Worm (Caenorhabditis elegans) whole organism, young adult: ENCODE data around the gene clec-29.

Experiments
- C06A6.2 ChIP-seq: fragments of 200-800 bp; sonication (Bioruptor generic); conservative IDR thresholded peaks from 2 replicates; pipeline ENCODE4 v1.3.6; 2022; ENCODE audit warnings: missing genetic modification characterization, missing compliant biosample characterization
- F33H1.4 ChIP-seq: fragments of 200-800 bp; sonication (Bioruptor generic); IDR thresholded peaks from 2 replicates; pipeline ENCODE4 v1.3.6; 2022; ENCODE audit warnings: missing genetic modification reagents, missing genetic modification characterization, missing compliant biosample characterization
- F37B4.10 ChIP-seq: fragments of 200-800 bp; sonication (Bioruptor generic); IDR thresholded peaks from 2 replicates; pipeline ENCODE4 v1.3.6; 2022; ENCODE audit warnings: missing genetic modification characterization, missing compliant biosample characterization
- F52B5.7 ChIP-seq: sonication (generic microtip); optimal IDR thresholded peaks from 2 replicates; lab custom pipeline; 2016; ENCODE audit warnings: mild to moderate bottlenecking, missing genetic modification characterization, missing compliant biosample characterization
- K12H6.12 ChIP-seq: fragments of 200-800 bp; sonication (Bioruptor generic); optimal IDR thresholded peaks from 2 replicates; lab custom pipeline; 2018; ENCODE audit warnings: mild to moderate bottlenecking, missing genetic modification characterization, missing compliant biosample characterization
- T26A5.8 ChIP-seq: sonication (generic microtip); optimal IDR thresholded peaks from 2 replicates; lab custom pipeline; 2016; ENCODE audit warnings: missing genetic modification characterization, missing compliant biosample characterization
- ZK185.1 ChIP-seq: sonication (generic microtip); optimal IDR thresholded peaks from 2 replicates; lab custom pipeline; 2016; ENCODE audit warnings: mild to moderate bottlenecking, missing genetic modification characterization, missing compliant biosample characterization; ENCODE audit not compliant: poor library complexity, severe bottlenecking
- atf-7 ChIP-seq: sonication (generic microtip); optimal IDR thresholded peaks from 2 replicates; lab custom pipeline; 2017; ENCODE audit warnings: mild to moderate bottlenecking, missing genetic modification characterization, missing compliant biosample characterization
- bed-1 ChIP-seq: fragments of 200-800 bp; sonication (Bioruptor generic); IDR thresholded peaks from 2 replicates; pipeline ENCODE4 v1.3.6; 2022; ENCODE audit warnings: missing genetic modification reagents, missing genetic modification characterization, missing compliant biosample characterization
- ceh-40 ChIP-seq: fragments of 200-800 bp; sonication (Bioruptor generic); IDR thresholded peaks from 2 replicates; pipeline ENCODE4 v1.3.6; 2022; ENCODE audit warnings: missing genetic modification characterization, missing compliant biosample characterization
- die-1 ChIP-seq: sonication (generic microtip); optimal IDR thresholded peaks from 2 replicates; lab custom pipeline; 2016; ENCODE audit warnings: missing genotype, mild to moderate bottlenecking, missing genetic modification characterization, missing compliant biosample characterization
- dox-1 ChIP-seq: fragments of 200-800 bp; sonication (Bioruptor generic); IDR thresholded peaks from 2 replicates; pipeline ENCODE4 v1.3.6; 2022; ENCODE audit warnings: missing genetic modification reagents, missing genetic modification characterization, missing compliant biosample characterization
- fkh-3 ChIP-seq: sonication (generic microtip); optimal IDR thresholded peaks from 2 replicates; lab custom pipeline; 2016; ENCODE audit warnings: mild to moderate bottlenecking, missing genetic modification characterization, missing compliant biosample characterization
- let-526 ChIP-seq: fragments of 200-800 bp; sonication (Bioruptor generic); IDR thresholded peaks from 2 replicates; pipeline ENCODE4 v1.3.6; 2022; ENCODE audit warnings: missing genetic modification reagents, missing genetic modification characterization, missing compliant biosample characterization
- lsy-27 ChIP-seq: sonication (generic microtip); optimal IDR thresholded peaks from 2 replicates; lab custom pipeline; 2017; ENCODE audit warnings: missing genetic modification characterization, mild to moderate bottlenecking, missing compliant biosample characterization, antibody characterized with exemption, missing genotype, borderline replicate concordance; ENCODE audit not compliant: insufficient read depth
- mcd-1 ChIP-seq: fragments of 200-800 bp; sonication (Bioruptor generic); IDR thresholded peaks from 2 replicates; pipeline ENCODE4 v1.3.6; 2022; ENCODE audit warnings: missing genetic modification reagents, missing genetic modification characterization, missing compliant biosample characterization
- nfya-2 ChIP-seq: fragments of 200-800 bp; sonication (Bioruptor generic); IDR thresholded peaks from 2 replicates; pipeline ENCODE4 v1.3.6; 2022; ENCODE audit warnings: missing genetic modification reagents, missing genetic modification characterization, missing compliant biosample characterization
- nfyb-1 ChIP-seq: fragments of 200-800 bp; sonication (Bioruptor generic); IDR thresholded peaks from 2 replicates; pipeline ENCODE4 v1.3.6; 2022; ENCODE audit warnings: missing genetic modification reagents, missing genetic modification characterization, missing compliant biosample characterization
- nhr-90 ChIP-seq: sonication (generic microtip); optimal IDR thresholded peaks from 2 replicates; lab custom pipeline; 2016; ENCODE audit warnings: missing genotype, mild to moderate bottlenecking, missing genetic modification characterization, missing compliant biosample characterization
- pha-4 ChIP-seq: fragments of 150-350 bp; sonication (generic microtip); optimal IDR thresholded peaks from 2 replicates; lab custom pipeline; 2014; ENCODE audit warnings: missing biosample characterization, missing genetic modification reagents, missing genetic modification characterization
- rpc-1 ChIP-seq, 2 experiments: fragments of 150-350 bp in 1 of 2; sonication (generic microtip) in 1 of 2; optimal IDR thresholded peaks; 2 replicates each; lab custom pipeline; 2014 to 2018; ENCODE audit warnings: missing biosample characterization in 1 of 2, missing genetic modification characterization in 1 of 2, missing genetic modification reagents in 1 of 2, missing genotype in 1 of 2
- sdz-38 ChIP-seq: sonication (generic microtip); optimal IDR thresholded peaks from 2 replicates; lab custom pipeline; 2016; ENCODE audit warnings: missing genotype, missing genetic modification characterization, missing compliant biosample characterization
- snpc-1.1 ChIP-seq: sonication (generic microtip); optimal IDR thresholded peaks from 2 replicates; lab custom pipeline; 2017; ENCODE audit warnings: missing genetic modification characterization, mild to moderate bottlenecking, missing compliant biosample characterization, antibody characterized with exemption, moderate library complexity, missing genotype, missing genetic modification reagents; ENCODE audit not compliant: insufficient read depth
- snpc-3.4 ChIP-seq: sonication (generic microtip); optimal IDR thresholded peaks from 2 replicates; lab custom pipeline; 2017; ENCODE audit warnings: missing genetic modification characterization, mild to moderate bottlenecking, missing compliant biosample characterization, antibody characterized with exemption, moderate library complexity, missing genotype, missing genetic modification reagents
- snpc-4 ChIP-seq, 5 experiments: fragments of 150-350 bp in 1 of 5; sonication (generic microtip) in 4 of 5; optimal IDR thresholded peaks; 2 replicates each; lab custom pipeline; 2014 to 2018; ENCODE audit warnings: missing genetic modification characterization in 5 of 5, missing biosample characterization in 3 of 5, antibody characterized with exemption in 2 of 5, mild to moderate bottlenecking in 2 of 5, missing compliant biosample characterization in 2 of 5, missing genotype in 2 of 5, moderate library complexity in 2 of 5, missing genetic modification reagents in 1 of 5
- somi-1 ChIP-seq: fragments of 200-800 bp; sonication (Bioruptor generic); optimal IDR thresholded peaks from 2 replicates; lab custom pipeline; 2018; ENCODE audit warnings: mild to moderate bottlenecking, missing genetic modification characterization, missing compliant biosample characterization
- tbp1 ChIP-seq: fragments of 200-800 bp; sonication (Bioruptor generic); optimal IDR thresholded peaks from 2 replicates; lab custom pipeline; 2018; ENCODE audit warnings: mild to moderate bottlenecking, missing genetic modification characterization, missing compliant biosample characterization
- zfh-2 ChIP-seq: fragments of 200-800 bp; sonication (Bioruptor generic); conservative IDR thresholded peaks from 2 replicates; pipeline ENCODE4 v1.3.6; 2022; ENCODE audit warnings: missing genetic modification reagents, missing genetic modification characterization, missing compliant biosample characterization
- ztf-28 ChIP-seq: fragments of 200-800 bp; sonication (Bioruptor generic); IDR thresholded peaks from 2 replicates; pipeline ENCODE4 v1.3.6; 2022; ENCODE audit warnings: missing genetic modification reagents, missing genetic modification characterization, missing compliant biosample characterization
- ztf-3 ChIP-seq: fragments of 200-800 bp; sonication (Bioruptor generic); optimal IDR thresholded peaks from 2 replicates; lab custom pipeline; 2018; ENCODE audit warnings: mild to moderate bottlenecking, missing genetic modification characterization, missing compliant biosample characterization
- ztf-6 ChIP-seq: fragments of 200-800 bp; sonication (Bioruptor generic); IDR thresholded peaks from 2 replicates; pipeline ENCODE4 v1.3.6; 2022; ENCODE audit warnings: missing genetic modification reagents, missing genetic modification characterization, missing compliant biosample characterization

Gene clec-29

ce11 chrV:16779971-16780370, 41.0 kb upstream of the clec-29 start:
- TF ChIP-seq ztf-6 (GFP tag; lab: Robert Waterston, UW) = no peak

DNA sequence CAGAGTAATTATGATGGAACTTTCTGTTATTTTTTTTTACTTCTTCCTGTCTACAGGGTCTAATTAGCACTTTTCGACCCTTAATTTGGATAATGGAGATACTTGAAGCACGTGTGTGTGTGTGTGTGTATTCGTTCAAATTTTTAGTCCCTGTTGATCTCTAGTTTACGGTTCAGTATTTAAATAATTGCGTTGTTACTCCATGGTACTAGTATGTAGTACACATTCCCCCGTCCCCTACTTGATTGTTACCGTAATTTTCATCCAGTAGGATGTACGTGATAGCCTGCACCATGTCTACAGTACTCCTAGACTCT, 40.2 kb upstream of the clec-29 start:
- TF ChIP-seq snpc-3.4 (tag; lab: Kevin White, UChicago) (no peak), let-526 (no peak), F33H1.4 (GFP tag; lab: Robert Waterston, UW) (no peak), T26A5.8 (tag; lab: Kevin White, UChicago) (no peak), rpc-1 (optimal IDR thresholded peaks at IDR 0.05; lab: Kevin White, UChicago) (no peak), rpc-1 (tag; optimal IDR thresholded peaks at IDR 0.05; lab: Kevin White, UChicago) (no peak), K12H6.12 (tag; lab: Kevin White, UChicago) (no peak), die-1 (no peak), ztf-3 (GFP tag; lab: Kevin White, UChicago) (no peak), snpc-1.1 (no peak), pha-4 (tag; lab: Kevin White, UChicago) (no peak), nhr-90 (no peak), C06A6.2 (GFP tag; lab: Robert Waterston, UW) (no peak), F37B4.10 (GFP tag; lab: Robert Waterston, UW) (no peak), lsy-27 (tag; lab: Kevin White, UChicago) (no peak), somi-1 (GFP tag; lab: Kevin White, UChicago) (no peak), ZK185.1 (tag; lab: Kevin White, UChicago) (no peak), atf-7 (tag; lab: Kevin White, UChicago) (no peak), nfyb-1 (GFP tag; lab: Robert Waterston, UW) (no peak), nfya-2 (GFP tag; lab: Robert Waterston, UW) (no peak)

DNA sequence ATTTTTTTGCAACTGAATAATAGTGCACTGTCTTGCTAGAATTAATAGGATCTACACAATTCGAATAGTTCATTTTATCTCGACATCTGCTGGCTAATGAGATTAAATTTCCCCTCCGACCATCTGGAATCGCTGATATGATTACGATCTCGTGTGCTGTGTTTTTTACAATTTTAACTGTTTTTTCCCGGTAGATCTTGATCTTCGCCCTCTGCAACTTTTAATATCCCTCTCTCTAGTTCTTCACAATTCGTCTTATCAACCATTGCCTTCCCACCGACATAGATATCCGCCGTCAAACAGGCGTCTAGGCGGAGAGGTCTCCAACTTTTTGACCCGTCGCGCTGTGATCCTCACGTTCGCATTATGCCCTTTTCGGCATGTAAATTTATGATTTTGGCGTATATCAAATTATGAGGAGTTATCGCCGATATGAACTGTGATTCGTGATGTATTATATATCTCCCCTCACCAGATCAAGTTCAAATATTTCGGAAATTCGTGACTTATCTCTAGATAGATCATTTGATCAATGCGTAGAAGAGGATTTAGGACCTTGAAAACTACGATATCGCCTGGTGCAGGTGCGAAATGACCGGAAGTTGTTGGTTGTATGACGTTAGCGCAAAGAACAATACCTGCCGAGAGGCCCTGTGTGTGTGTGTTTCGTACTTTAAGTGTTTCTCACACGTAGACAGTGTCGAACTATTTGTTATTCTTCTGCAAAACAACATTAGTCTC, 39.7 kb upstream of the clec-29 start:
- TF ChIP-seq F37B4.10 (GFP tag; lab: Robert Waterston, UW) (no peak), ztf-28 (GFP tag; lab: Robert Waterston, UW) (no peak), ceh-40 (GFP tag; lab: Robert Waterston, UW) (no peak), bed-1 (GFP tag; lab: Robert Waterston, UW) (no peak), mcd-1 (no peak), sdz-38 (tag; lab: Kevin White, UChicago) (no peak), snpc-4 (GFP tag; optimal IDR thresholded peaks at IDR 0.05; lab: Kevin White, UChicago) (no peak), snpc-4 (tag; optimal IDR thresholded peaks at IDR 0.05; lab: Kevin White, UChicago) (no peak), tbp1 (GFP tag; lab: Kevin White, UChicago) (no peak)
- TF ChIP-seq, all 124 proteins: peak for 0

- TF ChIP-seq F52B5.7 (no peak), dox-1 (no peak), fkh-3 (tag; lab: Kevin White, UChicago) (no peak), nfyb-1 (GFP tag; lab: Robert Waterston, UW) (0 out of 2 replicates have a peak, but pooled peaks have one; percentile 28), zfh-2 (GFP tag; lab: Robert Waterston, UW) (0 out of 2 replicates have a peak, but pooled peaks have one; percentile 14)
These were observed 35.4 kb upstream of the clec-29 start for ce11 chrV:16774428-16774827.
